Fruit fly (Drosophila melanogaster) whole organism: ENCODE data around the gene CG10019.
A peak's percentile ranks its signal among the peaks of the same experiment; 100 is the strongest.

Experiments used
- CG8478 ChIP-seq: fragments of >200 bp; optimal IDR thresholded peaks from 2 replicates; lab custom pipeline; 2018; ENCODE audit warnings: inconsistent platforms
- Dll ChIP-seq: fragments of >200 bp; optimal IDR thresholded peaks from 2 replicates; lab custom pipeline; 2017
- EcR ChIP-seq, 2 experiments: fragments of >200 bp; optimal IDR thresholded peaks; 2 replicates each; lab custom pipeline; 2017; ENCODE audit warnings: missing biosample characterization in 2 of 2, missing genetic modification characterization in 2 of 2, missing genetic modification reagents in 2 of 2
- pan ChIP-seq: fragments of >200 bp; optimal IDR thresholded peaks from 2 replicates; lab custom pipeline; 2017
- psq ChIP-seq: fragments of >200 bp; optimal IDR thresholded peaks from 2 replicates; lab custom pipeline; 2017
- usp ChIP-seq: fragments of >200 bp; optimal IDR thresholded peaks from 2 replicates; lab custom pipeline; 2017; ENCODE audit warnings: missing biosample characterization, missing genetic modification characterization, mixed read lengths

Gene CG10019

DNA sequence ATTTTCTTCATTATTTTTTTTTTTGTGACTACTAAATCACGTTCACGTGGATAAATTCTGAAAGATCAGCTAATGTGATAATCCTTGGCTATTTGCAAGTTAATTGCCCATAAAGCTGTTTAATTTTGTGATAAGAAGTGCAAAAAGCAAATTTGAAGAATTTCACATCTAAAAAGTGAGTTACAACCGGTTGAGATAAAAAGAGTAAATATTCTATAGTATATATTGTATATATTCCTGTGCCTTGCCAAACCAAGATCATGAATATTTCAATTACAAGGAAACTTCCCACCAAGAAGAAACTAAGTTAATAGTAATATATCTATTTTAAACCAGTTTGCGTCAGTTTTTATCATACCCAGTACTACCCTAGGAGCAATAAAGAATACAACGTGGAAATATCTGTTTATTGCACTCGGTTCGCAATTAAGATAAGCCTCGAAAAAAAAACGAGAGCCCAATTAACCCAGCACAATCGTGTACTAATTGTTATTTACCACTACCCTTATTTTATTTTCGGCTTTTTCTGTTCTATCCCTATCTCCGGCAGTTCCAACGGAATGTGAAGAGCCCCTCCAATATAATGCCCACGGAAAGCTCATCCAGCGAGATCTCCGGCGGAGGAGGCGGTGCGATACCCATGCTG lies 49.0 kb downstream of the CG10019 start:
- TF ChIP-seq pan (lab: Kevin White, UChicago) (peak; percentile 76), CG8478 (lab: Kevin White, UChicago) (no peak)

DNA sequence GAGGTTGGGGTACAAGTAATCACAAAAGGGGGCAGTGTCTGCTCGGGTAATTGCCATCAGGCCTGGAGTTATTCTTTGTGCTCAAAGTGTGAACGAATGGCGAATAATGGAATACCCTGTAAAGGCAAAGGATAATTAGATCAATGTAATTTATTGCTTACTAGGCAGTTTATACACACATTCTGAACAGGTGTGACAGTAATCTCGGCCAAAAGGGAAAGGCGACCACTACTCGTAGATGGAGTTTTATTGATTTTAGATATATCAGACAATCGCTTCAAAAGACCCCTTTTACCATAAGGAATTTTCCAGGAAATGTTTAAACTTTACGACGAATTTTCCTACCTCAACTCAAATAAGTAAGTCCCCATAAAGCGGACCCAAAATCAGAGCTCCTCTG lies 50.3 kb downstream of the CG10019 start:
- no peak for TF ChIP-seq pan (lab: Kevin White, UChicago)
- no peak for TF ChIP-seq EcR (GFP tag; optimal IDR thresholded peaks at IDR 0.05; lab: Kevin White, UChicago)
- TF ChIP-seq psq (lab: Kevin White, UChicago), result no peak
- no peak for TF ChIP-seq Dll
- TF ChIP-seq CG8478 (lab: Kevin White, UChicago), result no peak
- TF ChIP-seq usp, result no peak

DNA sequence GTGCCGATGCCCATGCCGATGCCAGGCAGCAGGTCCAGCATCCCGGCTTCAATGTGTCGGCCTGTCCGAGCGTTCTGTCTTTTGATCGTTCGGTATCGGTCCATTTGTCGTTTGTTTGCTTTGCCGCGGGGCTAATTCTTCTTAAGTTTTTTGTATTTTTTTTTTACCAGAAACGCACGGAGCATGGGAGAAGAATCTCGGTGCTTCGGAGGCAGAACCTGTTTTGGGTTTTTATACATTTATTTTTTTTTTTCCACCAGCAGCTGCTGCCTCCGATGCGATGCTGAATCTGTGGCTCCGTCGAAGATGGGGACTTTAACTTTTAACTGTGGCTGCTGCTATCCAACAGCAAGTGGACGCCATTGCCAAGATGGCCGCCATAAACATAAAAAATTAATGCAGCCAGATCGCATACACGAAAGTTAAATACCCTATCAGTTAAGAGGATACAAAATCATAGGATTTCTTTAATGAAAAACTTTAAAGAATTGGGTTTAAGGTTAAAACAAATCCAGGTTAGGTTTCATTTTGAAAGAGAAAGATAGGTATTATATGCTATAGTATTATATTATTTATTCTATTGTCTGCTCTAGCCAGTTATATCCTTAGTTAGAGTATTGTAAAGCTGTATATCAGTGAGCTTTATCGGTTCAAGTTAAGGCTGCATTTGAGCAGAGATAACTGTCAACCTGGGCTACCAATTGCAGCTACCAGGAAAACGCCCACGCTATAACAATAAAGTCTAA lies 51.0 kb downstream of the CG10019 start:
- TF ChIP-seq pan (lab: Kevin White, UChicago), result no peak
- no peak for TF ChIP-seq Dll
- TF ChIP-seq CG8478 (lab: Kevin White, UChicago), result no peak

dm6 chr2L:3784268-3784997 lies 54.2 kb downstream of the CG10019 start, which contains the start of gene CG31960:
Gene CG31960 (plus strand): TSS chr2L:3784947.
- TF ChIP-seq CG8478 (lab: Kevin White, UChicago) (no peak), EcR (GFP tag; optimal IDR thresholded peaks at IDR 0.05; lab: Kevin White, UChicago) (no peak), usp (no peak), pan (lab: Kevin White, UChicago) (no peak), Dll (no peak), psq (lab: Kevin White, UChicago) (no peak)

dm6 chr2L:3785402-3785801 lies 55.1 kb downstream of the CG10019 start:
- no peak for TF ChIP-seq pan (lab: Kevin White, UChicago)
- TF ChIP-seq Dll, result no peak
- no peak for TF ChIP-seq usp
- TF ChIP-seq psq (lab: Kevin White, UChicago), result no peak
- TF ChIP-seq CG8478 (lab: Kevin White, UChicago), result no peak
- TF ChIP-seq EcR (GFP tag; optimal IDR thresholded peaks at IDR 0.05; lab: Kevin White, UChicago), result no peak

DNA sequence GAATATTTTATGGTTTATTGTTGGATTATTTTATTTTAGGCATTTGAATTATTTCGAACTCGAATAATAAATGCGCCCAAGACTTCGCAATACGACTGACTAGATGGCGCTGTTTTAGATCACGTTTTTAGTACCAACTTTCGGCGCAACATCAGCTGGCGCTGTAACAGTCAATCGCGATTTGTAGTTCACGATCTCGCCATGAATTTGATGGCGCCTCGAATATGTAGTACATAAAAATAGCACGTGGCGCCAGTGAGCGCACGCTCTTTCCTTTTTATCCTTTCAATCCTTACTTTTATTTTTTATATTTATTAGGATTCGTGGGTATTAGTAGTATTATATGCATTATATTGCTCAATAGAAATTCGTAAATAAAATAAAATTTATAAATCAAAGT lies 56.0 kb downstream of the CG10019 start:
- TF ChIP-seq Dll, result peak; percentile 42
- no peak for TF ChIP-seq pan (lab: Kevin White, UChicago)
- TF ChIP-seq psq (lab: Kevin White, UChicago), result no peak
- TF ChIP-seq EcR (GFP tag; optimal IDR thresholded peaks at IDR 0.05; lab: Kevin White, UChicago), result no peak

dm6 chr2L:3787028-3787427 lies 56.8 kb downstream of the CG10019 start, which contains the start of gene bark:
Gene bark (plus strand): TSS chr2L:3787167.
- no peak for TF ChIP-seq psq (lab: Kevin White, UChicago)
- no peak for TF ChIP-seq Dll
- no peak for TF ChIP-seq EcR (GFP tag; optimal IDR thresholded peaks at IDR 0.05; lab: Kevin White, UChicago)
- no peak for TF ChIP-seq pan (lab: Kevin White, UChicago)
- no peak for TF ChIP-seq usp
- TF ChIP-seq CG8478 (lab: Kevin White, UChicago), result no peak

DNA sequence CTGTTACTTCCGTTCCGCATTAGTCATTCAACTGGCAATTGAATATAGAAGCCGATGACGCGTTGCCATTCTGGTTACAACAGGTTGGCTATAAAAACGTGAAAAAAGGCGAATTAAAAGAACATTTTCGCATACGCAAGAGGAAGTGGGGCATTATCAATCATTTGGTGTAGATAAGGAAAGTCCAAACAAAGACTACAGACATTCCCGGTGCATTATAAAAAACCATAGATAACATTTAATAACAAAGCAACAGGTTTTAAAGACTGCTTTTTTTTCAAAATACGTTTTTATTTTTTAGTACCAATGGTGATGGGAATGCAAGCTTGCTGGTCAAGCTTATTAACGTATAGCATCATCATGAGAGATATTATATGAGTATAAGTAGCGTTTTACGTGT lies 57.9 kb downstream of the CG10019 start:
- TF ChIP-seq EcR (GFP tag; optimal IDR thresholded peaks at IDR 0.05; lab: Kevin White, UChicago) (no peak), usp (no peak), psq (lab: Kevin White, UChicago) (no peak), CG8478 (lab: Kevin White, UChicago) (no peak), pan (lab: Kevin White, UChicago) (no peak), Dll (no peak)

DNA sequence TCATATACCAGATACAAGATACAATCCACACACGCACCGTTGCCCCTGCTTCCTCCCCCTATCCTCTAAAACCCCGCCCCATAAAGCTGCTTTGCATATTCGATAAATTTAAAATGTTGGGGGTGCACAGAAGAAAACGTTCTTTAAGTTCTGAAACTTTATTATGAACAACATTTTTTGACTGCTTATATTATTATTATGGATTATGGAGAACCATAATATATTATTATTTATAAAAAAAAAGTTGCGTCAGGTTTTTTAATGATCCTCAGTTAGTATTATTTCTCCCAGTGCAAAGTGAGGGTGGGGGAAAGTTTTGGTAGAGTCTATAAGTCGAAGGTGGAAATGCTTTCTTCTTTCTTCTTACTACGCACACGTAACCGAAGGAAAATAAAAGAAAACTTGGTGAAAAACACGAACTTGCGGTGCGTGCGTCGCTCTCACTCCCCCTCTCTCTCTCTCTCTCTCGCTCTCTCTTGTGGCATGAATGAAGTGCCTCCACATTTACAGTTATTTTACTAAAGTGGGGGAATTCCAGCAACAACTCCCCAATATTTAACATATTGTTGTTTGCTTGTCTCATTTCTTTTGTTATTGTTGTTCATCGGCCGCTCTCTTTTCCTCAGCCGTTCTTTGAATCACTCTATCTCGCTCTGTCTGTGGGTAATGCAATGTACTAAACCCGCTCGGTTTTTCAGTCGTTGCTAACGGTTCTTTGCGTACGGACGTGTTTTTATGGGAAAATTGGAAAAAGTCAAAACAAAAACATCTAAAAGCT lies 59.2 kb downstream of the CG10019 start:
- peak; percentile 1 for TF ChIP-seq CG8478 (lab: Kevin White, UChicago)
- no peak for TF ChIP-seq EcR (GFP tag; optimal IDR thresholded peaks at IDR 0.05; lab: Kevin White, UChicago)

- TF ChIP-seq usp (no peak), Dll (no peak), EcR (GFP tag; optimal IDR thresholded peaks at IDR 0.05; lab: Kevin White, UChicago) (no peak), CG8478 (lab: Kevin White, UChicago) (no peak), pan (lab: Kevin White, UChicago) (no peak), psq (lab: Kevin White, UChicago) (no peak)
These were observed 61.4 kb downstream of the CG10019 start for dm6 chr2L:3791629-3792028.

- TF ChIP-seq usp (no peak), Dll (no peak), psq (lab: Kevin White, UChicago) (no peak), pan (lab: Kevin White, UChicago) (no peak), CG8478 (lab: Kevin White, UChicago) (no peak), EcR (GFP tag; optimal IDR thresholded peaks at IDR 0.05; lab: Kevin White, UChicago) (no peak)
These were observed 72.7 kb downstream of the CG10019 start for dm6 chr2L:3802818-3803456.
